Fruit fly (Drosophila melanogaster) S2 (cell line): ENCODE data around the gene boi.

Experiments used
- CG8478 ChIP-seq: fragments of >200 bp; optimal IDR thresholded peaks from 2 replicates; lab custom pipeline; 2018
- CTCF ChIP-seq, 2 experiments: fragments of >200 bp; optimal IDR thresholded peaks; 2 replicates each; lab custom pipeline; 2018

DNA sequence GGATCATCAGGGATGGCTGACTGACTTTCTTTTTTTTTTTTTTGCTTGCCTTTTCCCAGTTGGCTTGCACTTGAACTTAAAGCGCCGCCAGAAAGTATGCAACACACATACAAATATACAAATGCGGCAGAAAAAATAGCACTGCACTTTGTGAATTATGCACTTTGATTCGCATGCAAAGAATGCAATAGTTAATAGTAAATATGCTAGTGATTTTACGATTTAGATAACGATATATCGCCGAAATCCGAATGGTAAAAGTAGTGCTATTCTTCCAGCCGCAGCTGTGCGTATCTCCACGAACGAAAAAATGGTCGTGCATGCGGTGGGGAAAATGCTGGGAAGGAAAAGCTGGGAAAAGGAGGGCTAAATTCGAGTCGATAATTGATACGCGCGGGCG lies 33.6 kb upstream of the boi start:
- TF ChIP-seq CG8478 (lab: Kevin White, UChicago) (no peak), CTCF (optimal IDR thresholded peaks at IDR 0.05; lab: Kevin White, UChicago) (no peak)
